Fruit fly (Drosophila melanogaster) Kc167 (cell line): ENCODE measurements around the gene CG14326.

ENCODE experiments used
- Myc ChIP-seq: fragments of >200 bp; optimal IDR thresholded peaks from 2 replicates; lab custom pipeline; 2017; ENCODE audit warnings: missing external identifiers
- Sin3A ChIP-seq: fragments of >200 bp; optimal IDR thresholded peaks from 2 replicates; lab custom pipeline; 2018; ENCODE audit warnings: missing external identifiers
- h ChIP-seq: fragments of >200 bp; optimal IDR thresholded peaks from 3 replicates; lab custom pipeline; 2018; ENCODE audit warnings: missing external identifiers
- insv ChIP-seq: fragments of >200 bp; optimal IDR thresholded peaks from 3 replicates; lab custom pipeline; 2018; ENCODE audit warnings: missing external identifiers
- psq ChIP-seq: fragments of >200 bp; optimal IDR thresholded peaks from 2 replicates; lab custom pipeline; 2017; ENCODE audit warnings: missing external identifiers
- ttk ChIP-seq: sonication (Bioruptor generic); optimal IDR thresholded peaks from 2 replicates; lab custom pipeline; 2017; ENCODE audit warnings: missing external identifiers

- TF ChIP-seq h (lab: Kevin White, UChicago): no peak
- no peak for TF ChIP-seq Sin3A
- TF ChIP-seq ttk (lab: Kevin White, UChicago): no peak
- TF ChIP-seq Myc (lab: Kevin White, UChicago): no peak
- TF ChIP-seq psq: no peak
- no peak for TF ChIP-seq insv (lab: Kevin White, UChicago)
Observed at dm6 chr3R:17596236-17596635, 22.7 kb upstream of the CG14326 start, which contains the start of gene CG7606.
